Fruit fly (Drosophila melanogaster) whole organism, embryonic: Measurements from ENCODE around the gene Non3.

Source experiments
- Awh ChIP-seq: fragments of 200-800 bp; sonication (Bioruptor generic); IDR thresholded peaks from 2 replicates; pipeline ENCODE4, ENCODE4 v1.3.6; 2022; ENCODE audit warnings: missing biosample characterization, missing genetic modification characterization
- Bgb ChIP-seq: fragments of 200-800 bp; sonication (Bioruptor generic); IDR thresholded peaks from 2 replicates; pipeline ENCODE4 v1.3.6; 2022; ENCODE audit warnings: missing biosample characterization, missing genetic modification characterization; ENCODE audit not compliant: partially characterized antibody
- CG10366 ChIP-seq: fragments of 200-800 bp; sonication (Bioruptor generic); IDR thresholded peaks from 2 replicates; pipeline ENCODE4 v1.3.6; 2022; ENCODE audit warnings: missing biosample characterization, missing genetic modification characterization
- CG11085 ChIP-seq: fragments of 200-800 bp; sonication (Bioruptor generic); IDR thresholded peaks from 2 replicates; pipeline ENCODE4 v1.3.6; 2022; ENCODE audit warnings: missing biosample characterization, missing genetic modification characterization
- CG11247 ChIP-seq: fragments of 200-800 bp; sonication (Bioruptor generic); IDR thresholded peaks from 2 replicates; pipeline ENCODE4 v1.3.6; 2022; ENCODE audit warnings: missing biosample characterization, missing genetic modification characterization
- CG11398 ChIP-seq: fragments of 200-800 bp; sonication (Bioruptor generic); optimal IDR thresholded peaks from 2 replicates; lab custom pipeline; 2016; ENCODE audit warnings: missing biosample characterization, missing genetic modification characterization
- CG11456 ChIP-seq: fragments of 200-800 bp; sonication (Bioruptor generic); IDR thresholded peaks from 3 replicates; pipeline ENCODE4 v1.3.6; 2022; ENCODE audit warnings: missing biosample characterization, missing genetic modification characterization
- CG12155 ChIP-seq: fragments of 200-800 bp; sonication (Bioruptor generic); optimal IDR thresholded peaks from 3 replicates; lab custom pipeline; 2016; ENCODE audit warnings: missing biosample characterization, missing genetic modification characterization
- CG12299 ChIP-seq: fragments of 200-800 bp; sonication (Bioruptor generic); optimal IDR thresholded peaks from 2 replicates; lab custom pipeline; 2018; ENCODE audit warnings: missing biosample characterization, mild to moderate bottlenecking, missing genetic modification characterization
- CG14667 ChIP-seq: fragments of 200-800 bp; sonication (Bioruptor generic); IDR thresholded peaks from 2 replicates; pipeline ENCODE4 v1.3.6; 2022; ENCODE audit warnings: missing biosample characterization, missing genetic modification characterization
- CG14710 ChIP-seq: fragments of 200-800 bp; sonication (Bioruptor generic); optimal IDR thresholded peaks from 3 replicates; lab custom pipeline; 2019; ENCODE audit warnings: missing biosample characterization, mild to moderate bottlenecking, missing genetic modification characterization, moderate library complexity
- CG17328 ChIP-seq: fragments of 200-800 bp; sonication (Bioruptor generic); IDR thresholded peaks from 2 replicates; pipeline ENCODE4 v1.3.6; 2022; ENCODE audit warnings: missing biosample characterization, missing genetic modification characterization
- CG17612 ChIP-seq: fragments of 200-800 bp; sonication (Bioruptor generic); IDR thresholded peaks from 2 replicates; pipeline ENCODE4 v1.3.6; 2022; ENCODE audit warnings: missing biosample characterization, missing genetic modification characterization
- CG2120 ChIP-seq: fragments of 200-800 bp; sonication (Bioruptor generic); optimal IDR thresholded peaks from 3 replicates; lab custom pipeline; 2016; ENCODE audit warnings: missing biosample characterization, missing genetic modification characterization
- CG2712 ChIP-seq: fragments of 200-800 bp; optimal IDR thresholded peaks from 3 replicates; lab custom pipeline; 2019; ENCODE audit warnings: missing biosample characterization, mild to moderate bottlenecking, missing genetic modification characterization, moderate library complexity
- CG31224 ChIP-seq: fragments of 200-800 bp; sonication (Bioruptor generic); IDR thresholded peaks from 2 replicates; pipeline ENCODE4 v1.3.6; 2022; ENCODE audit warnings: missing biosample characterization, missing genetic modification characterization
- CG31441 ChIP-seq: fragments of 200-800 bp; sonication (Bioruptor generic); IDR thresholded peaks from 2 replicates; pipeline ENCODE4 v1.3.6; 2022; ENCODE audit warnings: missing biosample characterization, missing genetic modification characterization
- CG6765 ChIP-seq: fragments of 200-800 bp; sonication (Bioruptor generic); optimal IDR thresholded peaks from 3 replicates; lab custom pipeline; 2017; ENCODE audit warnings: missing biosample characterization, mild to moderate bottlenecking, missing genetic modification characterization
- CG7357 ChIP-seq: fragments of 200-800 bp; sonication (Bioruptor generic); IDR thresholded peaks from 3 replicates; pipeline ENCODE4 v1.3.6; 2022; ENCODE audit warnings: missing biosample characterization, missing genetic modification characterization
- CG8359 ChIP-seq: fragments of 200-800 bp; sonication (Bioruptor generic); optimal IDR thresholded peaks from 2 replicates; lab custom pipeline; 2017; ENCODE audit warnings: missing biosample characterization, mild to moderate bottlenecking, missing genetic modification characterization, borderline replicate concordance
- CoRest ChIP-seq: fragments of 200-800 bp; sonication (Bioruptor generic); optimal IDR thresholded peaks from 3 replicates; lab custom pipeline; 2018; ENCODE audit warnings: missing biosample characterization, mild to moderate bottlenecking, missing genetic modification characterization, moderate library complexity
- CrebB ChIP-seq: fragments of 200-800 bp; sonication (Bioruptor generic); optimal IDR thresholded peaks from 3 replicates; lab custom pipeline; 2018; ENCODE audit warnings: missing biosample characterization, mild to moderate bottlenecking, missing genetic modification characterization
- Dip2 ChIP-seq: fragments of 200-800 bp; sonication (Bioruptor generic); IDR thresholded peaks from 2 replicates; pipeline ENCODE4 v1.3.6; 2022; ENCODE audit warnings: missing biosample characterization, missing genetic modification characterization
- Dp ChIP-seq: fragments of 200-800 bp; sonication (Bioruptor generic); optimal IDR thresholded peaks from 2 replicates; lab custom pipeline; 2018; ENCODE audit warnings: missing biosample characterization, mild to moderate bottlenecking, missing genetic modification characterization, moderate library complexity
- Gug ChIP-seq: fragments of 200-800 bp; sonication (Bioruptor generic); IDR thresholded peaks from 4 replicates; pipeline ENCODE4 v1.3.6; 2022; ENCODE audit warnings: missing biosample characterization, missing genetic modification characterization
- H2.0 ChIP-seq: fragments of 200-800 bp; sonication (Bioruptor generic); IDR thresholded peaks from 2 replicates; pipeline ENCODE4 v1.3.6; 2022; ENCODE audit warnings: missing biosample characterization, missing genetic modification characterization
- HLHmδ ChIP-seq: fragments of 200-800 bp; sonication (Bioruptor generic); optimal IDR thresholded peaks from 2 replicates; lab custom pipeline; 2018; ENCODE audit warnings: missing biosample characterization, mild to moderate bottlenecking, missing genetic modification characterization, moderate library complexity
- Hmr ChIP-seq: fragments of 200-800 bp; sonication (Bioruptor generic); optimal IDR thresholded peaks from 3 replicates; lab custom pipeline; 2017; ENCODE audit warnings: mild to moderate bottlenecking, missing biosample characterization, missing genetic modification reagents, missing genetic modification characterization
- Nf-YC ChIP-seq: fragments of 200-800 bp; optimal IDR thresholded peaks from 3 replicates; lab custom pipeline; 2019; ENCODE audit warnings: missing biosample characterization, mild to moderate bottlenecking, missing genetic modification characterization, moderate library complexity
- Opbp ChIP-seq: fragments of 200-800 bp; sonication (Bioruptor generic); IDR thresholded peaks from 3 replicates; pipeline ENCODE4 v1.3.6; 2022; ENCODE audit warnings: missing biosample characterization, missing genetic modification characterization; ENCODE audit not compliant: partially characterized antibody
- Rx ChIP-seq: fragments of 200-800 bp; sonication (Bioruptor generic); IDR thresholded peaks from 2 replicates; pipeline ENCODE4 v1.3.6; 2022; ENCODE audit warnings: missing biosample characterization, missing genetic modification characterization
- Trl ChIP-seq, 3 experiments: fragments of >200 bp in 2 of 3; fragments of 200-800 bp in 1 of 3; sonication (Bioruptor generic) in 1 of 3; optimal IDR thresholded peaks; 2 replicates in 1 of 3; 3 replicates in 2 of 3; lab custom pipeline; 2016 to 2017; ENCODE audit warnings: missing biosample characterization in 1 of 3, missing genetic modification characterization in 1 of 3
- abd-A ChIP-seq: fragments of 200-800 bp; sonication (Bioruptor generic); optimal IDR thresholded peaks from 3 replicates; lab custom pipeline; 2019; ENCODE audit warnings: missing biosample characterization, mild to moderate bottlenecking, missing genetic modification characterization, moderate library complexity
- btn ChIP-seq: fragments of 200-800 bp; sonication (Bioruptor generic); optimal IDR thresholded peaks from 2 replicates; lab custom pipeline; 2016; ENCODE audit warnings: missing biosample characterization, missing genetic modification characterization
- chif ChIP-seq, 2 experiments: fragments of 200-800 bp; sonication (Bioruptor generic); optimal IDR thresholded peaks; 3 replicates each; lab custom pipeline; 2016; ENCODE audit warnings: missing biosample characterization in 2 of 2, missing genetic modification characterization in 2 of 2
- cwo ChIP-seq: fragments of 200-800 bp; sonication (Bioruptor generic); optimal IDR thresholded peaks from 3 replicates; lab custom pipeline; 2017; ENCODE audit warnings: missing biosample characterization, missing genetic modification characterization, mild to moderate bottlenecking, moderate library complexity, missing genetic modification reagents
- dmrt11E ChIP-seq: fragments of 200-800 bp; sonication (Bioruptor generic); optimal IDR thresholded peaks from 3 replicates; lab custom pipeline; 2018; ENCODE audit warnings: missing biosample characterization, mild to moderate bottlenecking, missing genetic modification characterization, moderate library complexity
- en ChIP-seq: fragments of 200-800 bp; sonication (Bioruptor generic); optimal IDR thresholded peaks from 2 replicates; lab custom pipeline; 2016; ENCODE audit warnings: missing biosample characterization, missing genetic modification characterization
- gcm ChIP-seq: fragments of 200-800 bp; sonication (Bioruptor generic); optimal IDR thresholded peaks from 2 replicates; lab custom pipeline; 2019; ENCODE audit warnings: missing biosample characterization, mild to moderate bottlenecking, missing genetic modification characterization, moderate library complexity
- ham ChIP-seq: fragments of 200-800 bp; sonication (Bioruptor generic); IDR thresholded peaks from 2 replicates; pipeline ENCODE4 v1.3.6; 2022; ENCODE audit warnings: missing biosample characterization, missing genetic modification characterization
- jumu ChIP-seq: fragments of 200-800 bp; sonication (Bioruptor generic); optimal IDR thresholded peaks from 3 replicates; lab custom pipeline; 2016; ENCODE audit warnings: missing biosample characterization, missing genetic modification characterization
- lab ChIP-seq: fragments of 200-800 bp; sonication (Bioruptor generic); optimal IDR thresholded peaks from 3 replicates; lab custom pipeline; 2017; ENCODE audit warnings: missing biosample characterization, missing genetic modification characterization, mild to moderate bottlenecking, moderate library complexity, missing genetic modification reagents
- lbe ChIP-seq: fragments of 200-800 bp; sonication (Bioruptor generic); optimal IDR thresholded peaks from 2 replicates; lab custom pipeline; 2016; ENCODE audit warnings: missing biosample characterization, mild to moderate bottlenecking, missing genetic modification characterization
- org-1 ChIP-seq: fragments of 200-800 bp; sonication (Bioruptor generic); optimal IDR thresholded peaks from 2 replicates; lab custom pipeline; 2017; ENCODE audit warnings: missing biosample characterization, missing genetic modification characterization
- pho ChIP-seq: fragments of 200-800 bp; sonication (Bioruptor generic); optimal IDR thresholded peaks from 2 replicates; lab custom pipeline; 2016; ENCODE audit warnings: missing biosample characterization, missing genetic modification characterization
- row ChIP-seq: fragments of 200-800 bp; sonication (Bioruptor generic); IDR thresholded peaks from 3 replicates; pipeline ENCODE4 v1.3.6; 2022; ENCODE audit warnings: missing biosample characterization, missing genetic modification characterization
- shn ChIP-seq: fragments of 200-800 bp; sonication (Bioruptor generic); optimal IDR thresholded peaks from 3 replicates; lab custom pipeline; 2016; ENCODE audit warnings: missing biosample characterization, missing genetic modification characterization
- sna ChIP-seq: fragments of 200-800 bp; sonication (Bioruptor generic); IDR thresholded peaks from 2 replicates; pipeline ENCODE4 v1.3.6; 2022; ENCODE audit warnings: missing biosample characterization, missing genetic modification characterization; ENCODE audit not compliant: partially characterized antibody
- trem ChIP-seq: fragments of 200-800 bp; optimal IDR thresholded peaks from 3 replicates; lab custom pipeline; 2019; ENCODE audit warnings: missing biosample characterization, mild to moderate bottlenecking, missing genetic modification characterization, moderate library complexity
- ttk ChIP-seq: fragments of 200-800 bp; sonication (Bioruptor generic); IDR thresholded peaks from 2 replicates; pipeline ENCODE4 v2.1.2; 2022; ENCODE audit warnings: missing biosample characterization, missing genetic modification characterization
- tup ChIP-seq: fragments of 200-800 bp; sonication (Bioruptor generic); optimal IDR thresholded peaks from 2 replicates; lab custom pipeline; 2016; ENCODE audit warnings: missing biosample characterization, mild to moderate bottlenecking, missing genetic modification characterization, moderate library complexity

Gene Non3

dm6 chr3R:18223434-18223833, at the start of gene Non3, which contains the start of gene mTerf5 (continued):
- no peak for TF ChIP-seq H2.0 (GFP tag; lab: Robert Waterston, UW)
- TF ChIP-seq chif (GFP tag; optimal IDR thresholded peaks at IDR 0.05; lab: Kevin White, UChicago), result no peak
- TF ChIP-seq CG17328, result peak; percentile 51
- TF ChIP-seq CG11085 (GFP tag; lab: Robert Waterston, UW), result no peak
- no peak for TF ChIP-seq org-1
- peak; percentile 56; the same call in 2 of the 4 replicates for TF ChIP-seq Gug (GFP tag; lab: Robert Waterston, UW)
- TF ChIP-seq Rx (GFP tag; lab: Robert Waterston, UW), result no peak
- peak; percentile 32 for TF ChIP-seq pho (GFP tag; lab: Kevin White, UChicago)
- peak; percentile 82 for TF ChIP-seq Opbp
- peak; percentile 18 for TF ChIP-seq shn (GFP tag; lab: Kevin White, UChicago)
- peak; percentile 32 for TF ChIP-seq CG12299 (tag; lab: Kevin White, UChicago)
- peak; percentile 23 for TF ChIP-seq jumu
- TF ChIP-seq sna, result peak; percentile 93
- peak; percentile 27; the same call in 1 of the 2 replicates for TF ChIP-seq CG10366
- TF ChIP-seq CG14667 (GFP tag; lab: Robert Waterston, UW), result no peak
- TF ChIP-seq trem, result peak; percentile 95
- TF ChIP-seq CG8359, result no peak
- TF ChIP-seq Nf-YC, result peak; percentile 65
- no peak for TF ChIP-seq CG11398 (GFP tag; lab: Kevin White, UChicago)
- TF ChIP-seq lbe, result peak; percentile 51
- TF ChIP-seq Bgb (GFP tag; lab: Robert Waterston, UW), result peak; percentile 85
- no peak for TF ChIP-seq Awh (GFP tag; lab: Robert Waterston, UW)
- TF ChIP-seq Dip2 (GFP tag; lab: Robert Waterston, UW), result no peak
- TF ChIP-seq CG2712, result peak; percentile 80
- peak; percentile 38; the same call in 1 of the 3 replicates for TF ChIP-seq CG11456 (GFP tag; lab: Robert Waterston, UW)
- TF ChIP-seq ham (GFP tag; lab: Robert Waterston, UW), result no peak
- no peak for TF ChIP-seq abd-A (tag; lab: Kevin White, UChicago)
- no peak for TF ChIP-seq CrebB
- no peak for TF ChIP-seq tup (GFP tag; lab: Kevin White, UChicago)
- TF ChIP-seq CG14710 (tag; lab: Kevin White, UChicago), result peak; percentile 78
- peak; percentile 70 for TF ChIP-seq cwo
- no peak for TF ChIP-seq CG7357
- peak; percentile 60 for TF ChIP-seq Hmr (GFP tag; lab: Kevin White, UChicago)
- peak; percentile 55 for TF ChIP-seq CG12155
- TF ChIP-seq gcm (GFP tag; lab: Kevin White, UChicago), result peak; percentile 73
- TF ChIP-seq CG17612 (GFP tag; lab: Robert Waterston, UW), result no peak
- no peak for TF ChIP-seq btn (GFP tag; lab: Kevin White, UChicago)
- TF ChIP-seq Trl (optimal IDR thresholded peaks at IDR 0.05; lab: Kevin White, UChicago), result no peak
- no peak for TF ChIP-seq Trl (GFP tag; optimal IDR thresholded peaks at IDR 0.05; lab: Kevin White, UChicago)
- peak; percentile 64 for TF ChIP-seq lab
- TF ChIP-seq CG2120, result peak; percentile 63
- no peak for TF ChIP-seq en (GFP tag; lab: Kevin White, UChicago)
- peak; percentile 89 for TF ChIP-seq row
- TF ChIP-seq HLHmδ (GFP tag; lab: Kevin White, UChicago), result no peak
- no peak for TF ChIP-seq CG11247 (GFP tag; lab: Robert Waterston, UW)
- peak; percentile 64 for TF ChIP-seq CG31441 (GFP tag; lab: Robert Waterston, UW)
- TF ChIP-seq CoRest (tag; lab: Kevin White, UChicago), result peak; percentile 69
- TF ChIP-seq CG6765 (GFP tag; lab: Kevin White, UChicago), result no peak
- no peak for TF ChIP-seq ttk
- TF ChIP-seq dmrt11E (tag; lab: Kevin White, UChicago), result peak; percentile 65
- peak; percentile 31 for TF ChIP-seq Dp
- TF ChIP-seq CG31224, result no peak
